Worm (Caenorhabditis elegans) whole organism, L1 larva: ENCODE data around the gene M163.10.

Source experiments
- C16A3.4 ChIP-seq: fragments of 150-350 bp; optimal IDR thresholded peaks from 2 replicates; lab custom pipeline; 2014; ENCODE audit warnings: missing biosample characterization, missing genetic modification characterization
- C34B4.2 ChIP-seq: sonication (generic microtip); optimal IDR thresholded peaks from 2 replicates; lab custom pipeline; 2017; ENCODE audit warnings: mild to moderate bottlenecking, missing genetic modification characterization, missing compliant biosample characterization
- F16B12.6 ChIP-seq: fragments of 150-350 bp; optimal IDR thresholded peaks from 2 replicates; lab custom pipeline; 2014; ENCODE audit warnings: missing biosample characterization, missing genetic modification characterization
- aha-1 ChIP-seq: fragments of 150-350 bp; optimal IDR thresholded peaks from 2 replicates; lab custom pipeline; 2014; ENCODE audit warnings: missing biosample characterization, missing genetic modification characterization
- alr-1 ChIP-seq: fragments of 200-800 bp; sonication (Bioruptor generic); optimal IDR thresholded peaks from 2 replicates; lab custom pipeline; 2018; ENCODE audit warnings: borderline replicate concordance, mild to moderate bottlenecking, missing genetic modification characterization, missing compliant biosample characterization
- ama-1 ChIP-seq: fragments of 150-350 bp; optimal IDR thresholded peaks from 2 replicates; lab custom pipeline; 2014
- blmp-1 ChIP-seq: fragments of 150-350 bp; optimal IDR thresholded peaks from 2 replicates; lab custom pipeline; 2014; ENCODE audit warnings: missing biosample characterization, missing genetic modification characterization
- ceh-82 ChIP-seq, 3 experiments: fragments of 150-350 bp in 1 of 3; sonication (generic microtip) in 2 of 3; optimal IDR thresholded peaks; 2 replicates each; lab custom pipeline; 2014 to 2017; ENCODE audit warnings: missing biosample characterization in 3 of 3, missing genetic modification characterization in 3 of 3
- ceh-88 ChIP-seq: fragments of 200-800 bp; sonication (Bioruptor generic); IDR thresholded peaks from 2 replicates; pipeline ENCODE4 v1.3.6; 2022; ENCODE audit warnings: missing genetic modification characterization, missing compliant biosample characterization
- ceh-90 ChIP-seq: sonication (generic microtip); optimal IDR thresholded peaks from 2 replicates; lab custom pipeline; 2016; ENCODE audit warnings: missing genetic modification characterization, missing compliant biosample characterization
- dpl-1 ChIP-seq, 3 experiments: fragments of 150-350 bp in 2 of 3; sonication (generic microtip) in 1 of 3; optimal IDR thresholded peaks; 2 replicates each; lab custom pipeline; 2014 to 2017; ENCODE audit warnings: missing biosample characterization in 3 of 3, missing genetic modification characterization in 3 of 3, missing genetic modification reagents in 3 of 3
- efl-1 ChIP-seq, 4 experiments: fragments of 150-350 bp; optimal IDR thresholded peaks in 3 of 4; peaks in 1 of 4; 1 replicate in 1 of 4; 2 replicates in 3 of 4; lab custom pipeline; 2014; ENCODE audit warnings: missing biosample characterization in 2 of 4, missing genetic modification characterization in 2 of 4, missing genetic modification reagents in 2 of 4
- efl-3 ChIP-seq: fragments of 200-800 bp; sonication (Bioruptor generic); optimal IDR thresholded peaks from 2 replicates; lab custom pipeline; 2018; ENCODE audit warnings: mild to moderate bottlenecking, missing genetic modification characterization, missing compliant biosample characterization
- egl-27 ChIP-seq, 2 experiments: fragments of 150-350 bp in 1 of 2; sonication (generic microtip); optimal IDR thresholded peaks; 3 replicates each; lab custom pipeline; 2017 to 2018; ENCODE audit warnings: missing biosample characterization in 2 of 2, missing genetic modification characterization in 2 of 2, missing genetic modification reagents in 2 of 2
- elt-3 ChIP-seq, 6 experiments: fragments of 150-350 bp in 1 of 6; sonication (generic microtip); optimal IDR thresholded peaks; 2 replicates each; lab custom pipeline; 2017 to 2018; ENCODE audit warnings: missing biosample characterization in 6 of 6, missing genetic modification characterization in 6 of 6, inconsistent platforms in 1 of 6
- ets-5 ChIP-seq: fragments of 200-800 bp; sonication (Bioruptor generic); IDR thresholded peaks from 2 replicates; pipeline ENCODE4 v1.3.6; 2022; ENCODE audit warnings: missing genetic modification characterization, missing compliant biosample characterization
- fkh-4 ChIP-seq: sonication (generic microtip); optimal IDR thresholded peaks from 2 replicates; lab custom pipeline; 2016; ENCODE audit warnings: missing compliant biosample characterization, missing genetic modification characterization, borderline replicate concordance
- grh-1 ChIP-seq: fragments of 200-800 bp; sonication (Bioruptor generic); IDR thresholded peaks from 2 replicates; pipeline ENCODE4 v1.3.6; 2022; ENCODE audit warnings: missing genetic modification reagents, missing genetic modification characterization, missing compliant biosample characterization
- hlh-17 ChIP-seq: fragments of 200-800 bp; sonication (Bioruptor generic); optimal IDR thresholded peaks from 2 replicates; lab custom pipeline; 2018; ENCODE audit warnings: missing genetic modification characterization, mild to moderate bottlenecking, missing compliant biosample characterization, moderate library complexity, borderline replicate concordance
- irx-1 ChIP-seq: sonication (generic microtip); optimal IDR thresholded peaks from 2 replicates; lab custom pipeline; 2016; ENCODE audit warnings: missing genetic modification characterization, missing compliant biosample characterization
- isw-1 ChIP-seq: fragments of 200-800 bp; sonication (Bioruptor generic); IDR thresholded peaks from 2 replicates; pipeline ENCODE4 v1.3.6; 2022; ENCODE audit warnings: missing genetic modification characterization, missing compliant biosample characterization
- jun-1 ChIP-seq: fragments of 150-350 bp; optimal IDR thresholded peaks from 2 replicates; lab custom pipeline; 2014; ENCODE audit warnings: missing biosample characterization, missing genetic modification reagents, missing genetic modification characterization
- lin-13 ChIP-seq: fragments of 150-350 bp; optimal IDR thresholded peaks from 2 replicates; lab custom pipeline; 2014; ENCODE audit warnings: missing biosample characterization, missing genetic modification reagents, missing genetic modification characterization
- lin-14 ChIP-seq: fragments of 200-800 bp; sonication (Bioruptor generic); optimal IDR thresholded peaks from 2 replicates; lab custom pipeline; 2018; ENCODE audit warnings: mild to moderate bottlenecking, missing genetic modification characterization, moderate library complexity, missing compliant biosample characterization
- lin-35 ChIP-seq, 2 experiments: fragments of 150-350 bp; optimal IDR thresholded peaks; 2 replicates each; lab custom pipeline; 2014; ENCODE audit warnings: missing biosample characterization in 2 of 2, missing genetic modification characterization in 2 of 2, missing genetic modification reagents in 2 of 2
- lin-39 ChIP-seq: fragments of 150-350 bp; optimal IDR thresholded peaks from 2 replicates; lab custom pipeline; 2014; ENCODE audit warnings: missing biosample characterization, missing genetic modification reagents, missing genetic modification characterization
- lir-3 ChIP-seq: sonication (generic microtip); optimal IDR thresholded peaks from 2 replicates; lab custom pipeline; 2016; ENCODE audit warnings: mild to moderate bottlenecking, missing genetic modification characterization, moderate library complexity, missing compliant biosample characterization; ENCODE audit not compliant: poor library complexity
- lsy-2 ChIP-seq, 2 experiments: fragments of 150-350 bp; optimal IDR thresholded peaks; 2 replicates each; lab custom pipeline; 2014; ENCODE audit warnings: missing biosample characterization in 2 of 2, missing genetic modification characterization in 2 of 2
- mdl-1 ChIP-seq, 2 experiments: fragments of 150-350 bp; optimal IDR thresholded peaks; 2 replicates each; lab custom pipeline; 2014 to 2017; ENCODE audit warnings: missing biosample characterization in 2 of 2, missing genetic modification characterization in 2 of 2, inconsistent platforms in 1 of 2
- mep-1 ChIP-seq: fragments of 150-350 bp; optimal IDR thresholded peaks from 2 replicates; lab custom pipeline; 2014; ENCODE audit warnings: missing biosample characterization, missing genetic modification characterization
- nhr-19 ChIP-seq: fragments of 200-800 bp; sonication (Bioruptor generic); conservative IDR thresholded peaks from 2 replicates; pipeline ENCODE4 v1.3.6; 2022; ENCODE audit warnings: missing genetic modification characterization, missing compliant biosample characterization
- nhr-47 ChIP-seq: sonication (generic microtip); optimal IDR thresholded peaks from 2 replicates; lab custom pipeline; 2016; ENCODE audit warnings: mild to moderate bottlenecking, missing genetic modification characterization, moderate library complexity, missing compliant biosample characterization
- nhr-71 ChIP-seq: sonication (generic microtip); optimal IDR thresholded peaks from 2 replicates; lab custom pipeline; 2016; ENCODE audit warnings: mild to moderate bottlenecking, missing genetic modification characterization, moderate library complexity, missing compliant biosample characterization
- nhr-76 ChIP-seq: sonication (generic microtip); optimal IDR thresholded peaks from 2 replicates; lab custom pipeline; 2017; ENCODE audit warnings: missing biosample characterization, missing genetic modification characterization
- nhr-77 ChIP-seq: fragments of 150-350 bp; optimal IDR thresholded peaks from 2 replicates; lab custom pipeline; 2014; ENCODE audit warnings: missing biosample characterization, missing genetic modification characterization
- nhr-90 ChIP-seq: sonication (generic microtip); optimal IDR thresholded peaks from 2 replicates; lab custom pipeline; 2016; ENCODE audit warnings: mild to moderate bottlenecking, missing genetic modification characterization, missing compliant biosample characterization; ENCODE audit not compliant: poor library complexity
- pag-3 ChIP-seq: sonication (generic microtip); optimal IDR thresholded peaks from 2 replicates; lab custom pipeline; 2017; ENCODE audit warnings: missing genetic modification characterization, mild to moderate bottlenecking, missing compliant biosample characterization, antibody characterized with exemption, borderline replicate concordance; ENCODE audit not compliant: insufficient read depth
- skn-1 ChIP-seq: fragments of 150-350 bp; optimal IDR thresholded peaks from 2 replicates; lab custom pipeline; 2014; ENCODE audit warnings: missing biosample characterization, missing genetic modification characterization
- snu-23 ChIP-seq: sonication (generic microtip); optimal IDR thresholded peaks from 2 replicates; lab custom pipeline; 2016; ENCODE audit warnings: missing genetic modification characterization, missing compliant biosample characterization
- sptf-1 ChIP-seq: fragments of 150-350 bp; optimal IDR thresholded peaks from 2 replicates; lab custom pipeline; 2014; ENCODE audit warnings: missing biosample characterization, missing genetic modification characterization
- sup-37 ChIP-seq: fragments of 200-800 bp; sonication (Bioruptor generic); optimal IDR thresholded peaks from 2 replicates; lab custom pipeline; 2018; ENCODE audit warnings: mild to moderate bottlenecking, missing genetic modification characterization, missing compliant biosample characterization
- swsn-7 ChIP-seq: sonication (generic microtip); optimal IDR thresholded peaks from 2 replicates; lab custom pipeline; 2016; ENCODE audit warnings: missing genetic modification characterization, missing compliant biosample characterization
- tbx-2 ChIP-seq: sonication (generic microtip); optimal IDR thresholded peaks from 2 replicates; lab custom pipeline; 2016; ENCODE audit warnings: missing genetic modification characterization, missing compliant biosample characterization
- unc-130 ChIP-seq: fragments of 150-350 bp; optimal IDR thresholded peaks from 2 replicates; lab custom pipeline; 2017; ENCODE audit warnings: missing biosample characterization, missing genetic modification characterization, inconsistent platforms
- unc-62 ChIP-seq: fragments of 150-350 bp; optimal IDR thresholded peaks from 2 replicates; lab custom pipeline; 2014; ENCODE audit warnings: missing biosample characterization, missing genetic modification reagents, missing genetic modification characterization
- unc-86 ChIP-seq: sonication (generic microtip); optimal IDR thresholded peaks from 2 replicates; lab custom pipeline; 2016; ENCODE audit warnings: missing genetic modification characterization, missing compliant biosample characterization
- zip-4 ChIP-seq: fragments of 200-800 bp; sonication (Bioruptor generic); optimal IDR thresholded peaks from 2 replicates; lab custom pipeline; 2018; ENCODE audit warnings: mild to moderate bottlenecking, missing genetic modification characterization, moderate library complexity, missing compliant biosample characterization
- ztf-11 ChIP-seq, 2 experiments: sonication (generic microtip); optimal IDR thresholded peaks; 2 replicates each; lab custom pipeline; 2016 to 2017; ENCODE audit warnings: missing genetic modification characterization in 2 of 2, missing biosample characterization in 1 of 2, missing compliant biosample characterization in 1 of 2
- ztf-4 ChIP-seq: fragments of 150-350 bp; optimal IDR thresholded peaks from 2 replicates; lab custom pipeline; 2014; ENCODE audit warnings: missing biosample characterization, missing genetic modification characterization

Gene M163.10

DNA sequence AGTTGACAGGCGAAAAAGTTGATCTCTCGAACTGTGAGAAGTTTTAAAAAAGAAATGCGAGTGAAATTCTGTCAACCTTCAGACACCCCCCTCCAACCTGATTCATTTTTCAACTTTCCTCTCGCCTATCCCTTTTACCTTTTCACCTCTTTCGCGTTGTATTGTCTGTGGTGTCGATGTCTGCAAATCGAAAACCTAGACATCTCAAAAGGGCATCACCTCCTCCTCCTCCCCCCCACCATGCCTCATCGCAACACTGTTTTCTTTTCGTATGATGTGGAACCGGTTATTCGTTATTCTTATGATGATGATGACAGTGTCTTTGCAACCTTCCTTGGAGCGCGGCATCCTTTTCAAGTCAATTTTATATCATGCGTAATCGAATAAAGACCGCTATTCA lies 37.2 kb downstream of the M163.10 start (continued):
- no peak for TF ChIP-seq ets-5 (GFP tag; lab: Robert Waterston, UW)
- peak; percentile 37 for TF ChIP-seq ztf-4
- TF ChIP-seq nhr-76 (tag; lab: Kevin White, UChicago) = no peak
- no peak for TF ChIP-seq zip-4 (GFP tag; lab: Kevin White, UChicago)
- no peak for TF ChIP-seq fkh-4 (tag; lab: Kevin White, UChicago)
- TF ChIP-seq ceh-90 (tag; lab: Kevin White, UChicago) = no peak

- TF ChIP-seq egl-27 (tag; optimal IDR thresholded peaks at IDR 0.05; lab: Kevin White, UChicago) = peak in 1 of 2 experiments; percentile 70
- no peak for TF ChIP-seq isw-1 (GFP tag; lab: Robert Waterston, UW)
- no peak for TF ChIP-seq efl-3
- peak; percentile 15 for TF ChIP-seq lin-13 (GFP tag; lab: Kevin White, UChicago)
- peak; percentile 85 for TF ChIP-seq nhr-71 (tag; lab: Kevin White, UChicago)
- TF ChIP-seq mep-1 = peak; percentile 85
- TF ChIP-seq sup-37 (GFP tag; lab: Kevin White, UChicago) = no peak
- TF ChIP-seq C34B4.2 (tag; lab: Kevin White, UChicago) = no peak
- TF ChIP-seq F16B12.6 (tag; lab: Kevin White, UChicago) = no peak
- TF ChIP-seq C16A3.4 = peak; percentile 19
- TF ChIP-seq ceh-90 (tag; lab: Kevin White, UChicago) = no peak
- TF ChIP-seq nhr-77 (tag; lab: Kevin White, UChicago) = peak; percentile 13
- peak in 2 of 3 experiments; percentile 10 to 21 for TF ChIP-seq ceh-82 (tag; optimal IDR thresholded peaks at IDR 0.05; lab: Kevin White, UChicago)
- TF ChIP-seq dpl-1 (GFP tag; optimal IDR thresholded peaks at IDR 0.05; lab: Kevin White, UChicago) = peak in 1 of 3 experiments; percentile 8
- peak; percentile 35 for TF ChIP-seq nhr-90 (tag; lab: Kevin White, UChicago)
- TF ChIP-seq unc-62 (GFP tag; lab: Kevin White, UChicago) = no peak
- TF ChIP-seq ama-1 (lab: Kevin White, UChicago) = no peak
- peak in 1 of 2 experiments; percentile 5 for TF ChIP-seq efl-1 (optimal IDR thresholded peaks at IDR 0.05; lab: Kevin White, UChicago)
- peak in 1 of 2 experiments; percentile 36 for TF ChIP-seq efl-1 (GFP tag; optimal IDR thresholded peaks at IDR 0.05 in 1 of 2; lab: Kevin White, UChicago)
- TF ChIP-seq swsn-7 = peak; percentile 12
- TF ChIP-seq unc-86 = no peak
- TF ChIP-seq ceh-88 (GFP tag; lab: Robert Waterston, UW) = no peak
- peak; percentile 77 for TF ChIP-seq lin-39 (tag; lab: Kevin White, UChicago)
- TF ChIP-seq ztf-11 (tag; optimal IDR thresholded peaks at IDR 0.05; lab: Kevin White, UChicago) = no peak
- peak; percentile 94 for TF ChIP-seq lin-14 (GFP tag; lab: Kevin White, UChicago)
- TF ChIP-seq lsy-2 (tag; optimal IDR thresholded peaks at IDR 0.05; lab: Kevin White, UChicago) = peak; percentile 48 to 54
- TF ChIP-seq lin-35 (GFP tag; optimal IDR thresholded peaks at IDR 0.05; lab: Kevin White, UChicago) = peak in 1 of 2 experiments; percentile 36
- no peak for TF ChIP-seq aha-1 (tag; lab: Kevin White, UChicago)
- no peak for TF ChIP-seq mdl-1 (tag; optimal IDR thresholded peaks at IDR 0.05; lab: Kevin White, UChicago)
- TF ChIP-seq lir-3 (tag; lab: Kevin White, UChicago) = peak; percentile 1
- TF ChIP-seq hlh-17 = no peak
- no peak for TF ChIP-seq alr-1 (tag; lab: Kevin White, UChicago)
- TF ChIP-seq irx-1 (tag; lab: Kevin White, UChicago) = peak; percentile 48
- no peak for TF ChIP-seq jun-1 (tag; lab: Kevin White, UChicago)
- peak; percentile 36 for TF ChIP-seq nhr-47 (tag; lab: Kevin White, UChicago)
- peak; percentile 56; the same call in 1 of the 2 replicates for TF ChIP-seq grh-1 (GFP tag; lab: Robert Waterston, UW)
- peak; percentile 61 for TF ChIP-seq nhr-19 (GFP tag; lab: Robert Waterston, UW)
- TF ChIP-seq sptf-1 (tag; lab: Kevin White, UChicago) = no peak
- TF ChIP-seq blmp-1 = peak; percentile 85
- TF ChIP-seq pag-3 (tag; lab: Kevin White, UChicago) = peak; percentile 58
- TF ChIP-seq elt-3 (tag; optimal IDR thresholded peaks at IDR 0.05; lab: Kevin White, UChicago) = peak in 5 of 6 experiments; percentile 61 to 85 (median 73)
- TF ChIP-seq skn-1 (tag; lab: Kevin White, UChicago) = no peak
- peak; percentile 33 for TF ChIP-seq unc-130
- TF ChIP-seq tbx-2 (tag; lab: Kevin White, UChicago) = peak; percentile 58
- TF ChIP-seq snu-23 (GFP tag; lab: Kevin White, UChicago) = peak; percentile 65
Observed at ce11 chrX:14508823-14509259, 38.1 kb downstream of the M163.10 start.
